Worm (Caenorhabditis elegans): Measurements from ENCODE around the gene C05D12.7.
A peak's percentile ranks its signal among the peaks of the same experiment; 100 is the strongest.

The C05D12.7 gene

ce11 chrII:11453025-11453424 lies 43.1 kb downstream of the C05D12.7 start, which contains the start of gene rsp-1:
TSS of gene rsp-1 (plus strand) at chrII:11453362.
- no peak for TF ChIP-seq nhr-67 (tag; optimal IDR thresholded peaks at IDR 0.05)
- TF ChIP-seq elt-1 (tag; optimal IDR thresholded peaks at IDR 0.05) = peak; percentile 26
- peak; percentile 87 for TF ChIP-seq nhr-25 (tag; optimal IDR thresholded peaks at IDR 0.05)
- peak; percentile 50 for TF ChIP-seq ztf-4 (tag; optimal IDR thresholded peaks at IDR 0.05)
- TF ChIP-seq skn-1 (tag; optimal IDR thresholded peaks at IDR 0.05) = peak; percentile 45
- TF ChIP-seq nfya-1 (tag; optimal IDR thresholded peaks at IDR 0.05; ENCODE audit: insufficient read depth) = peak; percentile 88
- peak; percentile 85 for TF ChIP-seq egl-5 (tag; optimal IDR thresholded peaks at IDR 0.05)
- no peak for TF ChIP-seq fkh-10 (GFP tag; optimal IDR thresholded peaks at IDR 0.05)
- TF ChIP-seq unc-62 (GFP tag; optimal IDR thresholded peaks at IDR 0.05) = no peak
- TF ChIP-seq unc-39 (tag; optimal IDR thresholded peaks at IDR 0.05) = no peak
- peak; percentile 28 for TF ChIP-seq ceh-82 (tag; optimal IDR thresholded peaks at IDR 0.05)
- TF ChIP-seq ZK546.5 (tag; optimal IDR thresholded peaks at IDR 0.05) = no peak
- TF ChIP-seq nhr-11 (tag; optimal IDR thresholded peaks at IDR 0.05) = peak; percentile 70
- peak; percentile 90 for TF ChIP-seq lin-15B (tag; optimal IDR thresholded peaks at IDR 0.05)
- TF ChIP-seq lin-39 (tag; optimal IDR thresholded peaks at IDR 0.05) = peak; percentile 95
- TF ChIP-seq sea-2 (GFP tag; optimal IDR thresholded peaks at IDR 0.05) = peak; percentile 68
- no peak for TF ChIP-seq daf-12 (tag; optimal IDR thresholded peaks at IDR 0.05)
- TF ChIP-seq nhr-43 (tag; optimal IDR thresholded peaks at IDR 0.05; ENCODE audit: poor library complexity, severe bottlenecking) = peak; percentile 87
- peak; percentile 87 for TF ChIP-seq ceh-28 (tag; optimal IDR thresholded peaks at IDR 0.05)
- TF ChIP-seq egl-27 (tag; optimal IDR thresholded peaks at IDR 0.05) = no peak
- TF ChIP-seq lsy-12 (tag; optimal IDR thresholded peaks at IDR 0.05) = peak; percentile 89
- no peak for TF ChIP-seq eor-1 (tag; optimal IDR thresholded peaks at IDR 0.05)
- no peak for TF ChIP-seq nhr-28 (tag; optimal IDR thresholded peaks at IDR 0.05)
- peak; percentile 74 for TF ChIP-seq tbx-2 (tag; optimal IDR thresholded peaks at IDR 0.05)
- TF ChIP-seq aly-2 (tag; optimal IDR thresholded peaks at IDR 0.05) = no peak
- no peak for TF ChIP-seq mml-1 (tag; optimal IDR thresholded peaks at IDR 0.05)
- TF ChIP-seq elt-2 (tag; optimal IDR thresholded peaks at IDR 0.05) = peak; percentile 90
- TF ChIP-seq nhr-76 (tag; optimal IDR thresholded peaks at IDR 0.05) = no peak
- peak; percentile 85 for TF ChIP-seq R02D3.7 (tag; optimal IDR thresholded peaks at IDR 0.05)
- no peak for TF ChIP-seq nhr-12 (tag; optimal IDR thresholded peaks at IDR 0.05)
- TF ChIP-seq ztf-11 (tag; optimal IDR thresholded peaks at IDR 0.05) = no peak
- no peak for TF ChIP-seq ama-1 (optimal IDR thresholded peaks at IDR 0.05)
- TF ChIP-seq zag-1 (tag; optimal IDR thresholded peaks at IDR 0.05) = peak; percentile 7
- no peak for TF ChIP-seq ceh-9 (tag; optimal IDR thresholded peaks at IDR 0.05)
- TF ChIP-seq ceh-16 (tag; optimal IDR thresholded peaks at IDR 0.05) = no peak
- no peak for TF ChIP-seq fos-1 (tag; optimal IDR thresholded peaks at IDR 0.05)
- TF ChIP-seq hmg-11 (tag; optimal IDR thresholded peaks at IDR 0.05) = peak; percentile 80
- peak; percentile 96 for TF ChIP-seq nhr-23 (tag; optimal IDR thresholded peaks at IDR 0.05)
- peak; percentile 95 for TF ChIP-seq pha-4 (tag; optimal IDR thresholded peaks at IDR 0.05)
- TF ChIP-seq mdl-1 (tag; optimal IDR thresholded peaks at IDR 0.05) = no peak
- peak; percentile 84 for TF ChIP-seq pqm-1 (tag; optimal IDR thresholded peaks at IDR 0.05)
- no peak for TF ChIP-seq nhr-237 (tag; optimal IDR thresholded peaks at IDR 0.05)
- TF ChIP-seq fkh-2 (tag; optimal IDR thresholded peaks at IDR 0.05) = no peak
- TF ChIP-seq jun-1 (tag; optimal IDR thresholded peaks at IDR 0.05) = peak; percentile 82
- TF ChIP-seq elt-3 (tag; optimal IDR thresholded peaks at IDR 0.05) = no peak
- peak; percentile 90 for TF ChIP-seq snpc-4 (tag; optimal IDR thresholded peaks at IDR 0.05)
- no peak for TF ChIP-seq nhr-77 (tag; optimal IDR thresholded peaks at IDR 0.05)

- TF ChIP-seq nhr-11 (tag; optimal IDR thresholded peaks at IDR 0.05) (no peak), daf-12 (tag; optimal IDR thresholded peaks at IDR 0.05) (no peak), nhr-43 (tag; optimal IDR thresholded peaks at IDR 0.05; ENCODE audit: poor library complexity, severe bottlenecking) (no peak), hmg-11 (tag; optimal IDR thresholded peaks at IDR 0.05) (no peak), snpc-4 (tag; optimal IDR thresholded peaks at IDR 0.05) (no peak), ztf-4 (tag; optimal IDR thresholded peaks at IDR 0.05) (no peak), ztf-11 (tag; optimal IDR thresholded peaks at IDR 0.05) (no peak), fkh-2 (tag; optimal IDR thresholded peaks at IDR 0.05) (no peak), unc-62 (GFP tag; optimal IDR thresholded peaks at IDR 0.05) (no peak), nhr-77 (tag; optimal IDR thresholded peaks at IDR 0.05) (no peak), egl-27 (tag; optimal IDR thresholded peaks at IDR 0.05) (no peak), mdl-1 (tag; optimal IDR thresholded peaks at IDR 0.05) (no peak), R02D3.7 (tag; optimal IDR thresholded peaks at IDR 0.05) (no peak), egl-5 (tag; optimal IDR thresholded peaks at IDR 0.05) (no peak), elt-2 (tag; optimal IDR thresholded peaks at IDR 0.05) (no peak), lsy-12 (tag; optimal IDR thresholded peaks at IDR 0.05) (no peak), fos-1 (tag; optimal IDR thresholded peaks at IDR 0.05) (no peak), elt-1 (tag; optimal IDR thresholded peaks at IDR 0.05) (no peak)
Measured at ce11 chrII:11453639-11454038, 43.8 kb downstream of the C05D12.7 start.

All from whole organism, L3 larva.